Worm (Caenorhabditis elegans): Measurements from ENCODE around the gene Y41D4B.1.

DNA sequence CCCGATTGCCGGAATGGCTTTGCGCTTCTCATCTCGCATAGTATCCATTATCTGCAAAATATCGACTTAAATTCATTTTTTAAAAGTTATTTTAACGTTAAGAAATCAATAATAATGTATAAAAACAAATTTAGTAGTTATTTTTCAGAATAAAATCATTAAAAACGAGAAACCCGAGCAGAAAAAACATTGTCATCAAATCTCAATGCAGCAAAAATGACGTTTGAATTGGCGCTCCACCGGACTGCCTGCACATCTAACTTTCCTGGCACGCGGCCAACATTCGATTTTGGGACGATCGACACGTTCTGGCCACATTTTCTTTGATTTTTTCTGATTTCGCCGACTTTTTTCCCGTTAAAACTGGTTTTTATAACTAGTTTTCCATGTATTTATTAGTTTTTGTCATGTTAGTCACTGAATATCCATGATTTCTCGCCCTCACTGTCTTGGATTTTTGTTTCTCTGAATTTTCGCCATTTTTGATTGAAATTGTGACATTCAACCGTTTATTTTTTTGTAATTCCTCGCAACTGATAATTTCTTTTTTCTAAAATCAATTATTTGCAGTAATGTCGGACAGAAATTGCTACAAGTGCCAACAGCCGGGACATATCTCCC lies 37.3 kb downstream of the Y41D4B.1 start, which contains the start of the genes pbs-1 and K08D12.3:
- TF ChIP-seq gmeb-2 (tag; optimal IDR thresholded peaks at IDR 0.05) (no peak), ceh-45 (GFP tag; IDR thresholded peaks at IDR 0.05) (no peak), ahr-1 (tag; optimal IDR thresholded peaks at IDR 0.05) (no peak), elt-4 (tag; optimal IDR thresholded peaks at IDR 0.05) (no peak), ceh-14 (tag; optimal IDR thresholded peaks at IDR 0.05) (no peak), fkh-10 (GFP tag; optimal IDR thresholded peaks at IDR 0.05) (no peak), ets-4 (tag; optimal IDR thresholded peaks at IDR 0.05) (no peak), nfya-1 (tag; optimal IDR thresholded peaks at IDR 0.05) (peak; percentile 58)
